Worm (Caenorhabditis elegans): ENCODE results near the gene F14D7.14.
A peak's percentile ranks its signal among the peaks of the same experiment; 100 is the strongest.
"Not testable (repeated sequence)": the region's sequence is repeated elsewhere in the genome, so short reads cannot be mapped to it uniquely, and the experiment has no call there.

F14D7.14 gene

DNA sequence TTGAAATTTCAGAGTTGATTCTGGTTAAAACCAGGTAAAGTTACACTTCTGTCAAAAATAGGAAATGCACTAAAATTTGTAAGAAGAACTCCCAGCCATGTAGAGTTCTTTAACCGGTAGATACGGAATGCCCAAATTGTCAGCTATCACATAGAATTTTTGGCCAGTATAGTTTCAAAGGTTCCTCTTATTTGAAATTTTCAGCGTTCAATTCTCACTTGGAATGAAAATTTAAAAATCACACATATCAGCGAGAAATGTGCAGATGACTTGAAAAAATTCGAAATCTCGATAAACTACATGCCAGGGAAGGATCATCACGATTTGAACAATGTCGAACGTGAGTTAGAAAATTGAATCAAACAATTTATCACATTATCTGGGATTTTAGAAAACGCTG lies 13.2 kb upstream of the F14D7.14 start, which contains the start of gene F14D7.3:
TSS of gene F14D7.3 (plus strand) at position 301 of the 400 bp plus-strand sequence.
- TF ChIP-seq egl-13 (tag; optimal IDR thresholded peaks at IDR 0.05) (no peak), nhr-11 (tag; optimal IDR thresholded peaks at IDR 0.05) (no peak), isw-1 (GFP tag; IDR thresholded peaks at IDR 0.05) (no peak), dpl-1 (GFP tag; optimal IDR thresholded peaks at IDR 0.05) (no peak), rnt-1 (tag; optimal IDR thresholded peaks at IDR 0.05) (no peak), lin-39 (tag; optimal IDR thresholded peaks at IDR 0.05) (no peak), efl-3 (GFP tag; optimal IDR thresholded peaks at IDR 0.05) (no peak), nhr-85 (tag) (no peak), ets-5 (GFP tag; IDR thresholded peaks at IDR 0.05) (no peak), lin-35 (GFP tag; optimal IDR thresholded peaks at IDR 0.05) (no peak), zip-4 (GFP tag; optimal IDR thresholded peaks at IDR 0.05) (no peak), alr-1 (tag; optimal IDR thresholded peaks at IDR 0.05; ENCODE audit: borderline replicate concordance) (no peak), elt-3 (tag; optimal IDR thresholded peaks at IDR 0.05) (no peak)

DNA sequence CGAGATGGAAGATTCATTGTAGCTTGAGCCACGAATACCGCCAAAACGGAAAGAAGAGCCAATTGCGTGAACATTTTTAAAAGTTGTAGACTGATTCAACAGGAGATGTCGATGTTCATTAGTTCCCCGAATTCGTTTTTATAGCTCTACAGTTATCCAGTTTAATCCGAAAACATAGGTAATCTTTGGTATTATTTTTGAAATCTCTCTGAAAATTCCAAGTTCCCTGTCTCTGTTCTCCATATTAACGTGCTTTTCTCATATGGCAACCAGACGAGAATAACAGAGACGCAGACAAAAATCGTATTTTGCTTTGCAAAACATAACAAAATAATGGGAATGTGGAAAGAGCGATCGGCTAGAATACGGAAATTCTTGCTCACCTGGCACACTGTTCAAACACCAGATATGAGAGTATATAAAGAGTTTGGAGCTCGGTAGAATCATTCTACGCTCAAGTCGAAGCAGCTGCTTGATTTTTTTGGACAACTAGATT lies 10.1 kb upstream of the F14D7.14 start, which contains the start of the genes spig-3 and F14D7.12:
TSS of gene spig-3 (minus strand) at position 101 of the 496 bp plus-strand sequence.
TSS of gene F14D7.12 (plus strand) at position 446 of the 496 bp plus-strand sequence.
- TF ChIP-seq efl-1 (optimal IDR thresholded peaks at IDR 0.05), result no peak
- peak in 1 of 2 experiments; percentile 49 for TF ChIP-seq efl-1 (GFP tag; optimal IDR thresholded peaks at IDR 0.05 in 1 of 2)
- TF ChIP-seq ceh-88 (GFP tag; IDR thresholded peaks at IDR 0.05), result no peak
- TF ChIP-seq fos-1 (tag; optimal IDR thresholded peaks at IDR 0.05), result no peak

DNA sequence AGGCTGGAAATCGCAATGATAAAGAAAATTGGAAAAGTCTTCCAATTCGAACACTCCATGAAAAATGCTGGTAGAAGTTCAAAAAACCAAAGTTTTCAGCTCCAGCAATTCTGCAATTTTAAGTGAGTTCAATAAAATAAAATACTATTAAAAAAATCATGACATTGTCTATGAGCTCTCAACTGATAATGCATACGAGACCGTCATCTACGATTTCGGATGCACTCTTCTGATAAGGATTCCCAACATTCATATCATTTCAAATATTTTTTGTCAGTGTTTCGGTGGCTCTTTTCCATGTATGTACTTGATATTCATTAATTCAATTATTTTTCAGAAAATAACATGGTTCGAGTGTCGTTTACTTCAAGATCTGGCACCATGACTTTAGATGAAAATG lies 8.7 kb upstream of the F14D7.14 start, which contains the start of gene F14D7.6:
TSS of gene F14D7.6 (plus strand) at position 338 of the 400 bp plus-strand sequence.
- TF ChIP-seq hlh-17 (GFP tag; optimal IDR thresholded peaks at IDR 0.05; ENCODE audit: borderline replicate concordance) (no peak), mdl-1 (tag; optimal IDR thresholded peaks at IDR 0.05) (no peak), elt-2 (tag; optimal IDR thresholded peaks at IDR 0.05) (peak; percentile 4)

DNA sequence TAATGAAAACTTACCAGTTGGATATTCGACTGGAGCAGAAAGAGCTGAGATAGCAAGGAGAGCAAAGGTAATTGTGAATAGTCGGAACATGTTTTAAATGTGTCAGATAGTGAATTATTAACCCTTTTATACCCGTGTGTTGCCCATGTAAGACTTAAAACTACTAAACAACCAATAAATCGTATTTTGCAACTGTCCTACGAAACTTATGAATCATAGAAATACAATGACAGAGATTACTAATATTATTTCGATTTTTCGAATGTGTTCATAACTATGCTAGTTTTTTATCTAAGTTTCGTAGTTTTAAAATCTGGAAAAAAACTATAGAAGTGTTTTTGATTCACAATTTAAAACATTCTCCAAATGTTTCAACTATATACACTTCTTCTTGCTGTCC lies 3.0 kb upstream of the F14D7.14 start, which contains the start of gene spig-4:
TSS of gene spig-4 (minus strand) at position 101 of the 400 bp plus-strand sequence.
- not testable (repeated sequence) for TF ChIP-seq nhr-19 (GFP tag; conservative IDR thresholded peaks at IDR 0.05); ets-5 (GFP tag; IDR thresholded peaks at IDR 0.05); fkh-10 (GFP tag; optimal IDR thresholded peaks at IDR 0.05)

DNA sequence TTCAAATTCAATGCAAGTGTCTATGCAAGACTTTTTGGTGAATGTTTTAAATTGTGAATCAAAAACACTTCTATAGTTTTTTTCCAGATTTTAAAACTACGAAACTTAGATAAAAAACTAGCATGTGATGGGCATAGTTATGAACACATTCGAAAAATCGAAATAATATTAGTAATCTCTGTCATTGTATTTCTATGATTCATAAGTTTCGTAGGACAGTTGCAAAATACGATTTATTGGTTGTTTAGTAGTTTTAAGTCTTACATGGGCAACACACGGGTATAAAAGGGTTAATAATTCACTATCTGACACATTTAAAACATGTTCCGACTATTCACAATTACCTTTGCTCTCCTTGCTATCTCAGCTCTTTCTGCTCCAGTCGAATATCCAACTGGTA lies 1.6 kb upstream of the F14D7.14 start, which contains the start of gene spig-5:
TSS of gene spig-5 (plus strand) at position 301 of the 400 bp plus-strand sequence.
- not testable (repeated sequence) for TF ChIP-seq ceh-8 (GFP tag; optimal IDR thresholded peaks at IDR 0.05); unc-130 (tag; optimal IDR thresholded peaks at IDR 0.05); zip-4 (GFP tag; optimal IDR thresholded peaks at IDR 0.05)

DNA sequence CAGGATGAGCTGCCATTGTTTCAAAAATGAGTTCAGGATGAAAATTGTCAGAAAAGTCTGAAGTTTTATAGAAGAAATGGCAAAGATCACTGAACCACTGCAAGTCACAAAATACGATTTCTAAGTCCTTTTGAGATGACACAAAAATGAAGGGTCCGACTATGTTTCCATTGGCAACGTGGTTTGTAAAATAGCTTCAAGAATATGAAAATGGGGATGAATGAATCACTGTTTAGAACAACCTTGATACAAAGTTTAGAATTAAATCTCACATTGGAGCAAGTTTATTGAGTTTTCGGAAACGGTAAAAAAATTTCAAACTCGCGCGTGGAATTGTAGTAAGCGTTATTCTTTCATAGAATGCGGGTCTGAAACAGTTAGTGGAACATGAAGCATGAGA lies 1.4 kb downstream of the F14D7.14 start, which contains the start of gene ddn-3:
TSS of gene ddn-3 (minus strand) at position 101 of the 400 bp plus-strand sequence.
- TF ChIP-seq alr-1 (tag; optimal IDR thresholded peaks at IDR 0.05; ENCODE audit: borderline replicate concordance) (no peak), grh-1 (GFP tag; IDR thresholded peaks at IDR 0.05) (no peak), zag-1 (tag; optimal IDR thresholded peaks at IDR 0.05) (no peak), unc-62 (GFP tag; optimal IDR thresholded peaks at IDR 0.05) (no peak), swsn-7 (tag; optimal IDR thresholded peaks at IDR 0.05) (no peak), nhr-19 (GFP tag; conservative IDR thresholded peaks at IDR 0.05) (no peak), tlp-1 (tag; optimal IDR thresholded peaks at IDR 0.05) (no peak), hlh-4 (tag; optimal IDR thresholded peaks at IDR 0.05) (no peak), fkh-10 (GFP tag; optimal IDR thresholded peaks at IDR 0.05) (no peak), lir-3 (tag; optimal IDR thresholded peaks at IDR 0.05; ENCODE audit: poor library complexity) (no peak), hpl-2 (GFP tag; optimal IDR thresholded peaks at IDR 0.05) (no peak)

Data from whole organism, L1 larva.